Worm (Caenorhabditis elegans) whole organism, L3 larva: ENCODE results near the gene mks-3.

Experiments
- ama-1 ChIP-seq: fragments of 150-350 bp; optimal IDR thresholded peaks from 2 replicates; lab custom pipeline; 2018
- daf-12 ChIP-seq: fragments of 150-350 bp; optimal IDR thresholded peaks from 2 replicates; lab custom pipeline; 2014; ENCODE audit warnings: missing biosample characterization, missing genetic modification reagents, missing genetic modification characterization
- egl-27 ChIP-seq: sonication (generic microtip); optimal IDR thresholded peaks from 4 replicates; lab custom pipeline; 2017; ENCODE audit warnings: missing biosample characterization, missing genetic modification reagents, missing genetic modification characterization
- fkh-10 ChIP-seq: sonication (generic microtip); optimal IDR thresholded peaks from 2 replicates; lab custom pipeline; 2017; ENCODE audit warnings: missing biosample characterization, missing genetic modification reagents, missing genetic modification characterization
- mdl-1 ChIP-seq: fragments of 150-350 bp; optimal IDR thresholded peaks from 2 replicates; lab custom pipeline; 2014; ENCODE audit warnings: missing biosample characterization, missing genetic modification characterization
- nhr-12 ChIP-seq: fragments of 150-350 bp; optimal IDR thresholded peaks from 2 replicates; lab custom pipeline; 2014; ENCODE audit warnings: missing biosample characterization, missing genetic modification characterization
- nhr-23 ChIP-seq: fragments of 150-350 bp; optimal IDR thresholded peaks from 2 replicates; lab custom pipeline; 2014; ENCODE audit warnings: missing biosample characterization, missing genetic modification reagents, missing genetic modification characterization
- nhr-28 ChIP-seq: fragments of 150-350 bp; optimal IDR thresholded peaks from 2 replicates; lab custom pipeline; 2014; ENCODE audit warnings: missing biosample characterization, missing genetic modification characterization
- nhr-76 ChIP-seq: fragments of 150-350 bp; sonication (generic microtip); optimal IDR thresholded peaks from 5 replicates; lab custom pipeline; 2014; ENCODE audit warnings: missing biosample characterization, missing genetic modification characterization
- unc-39 ChIP-seq: sonication (generic microtip); optimal IDR thresholded peaks from 4 replicates; lab custom pipeline; 2017; ENCODE audit warnings: missing biosample characterization, missing genetic modification characterization
- unc-62 ChIP-seq: fragments of 150-350 bp; sonication (generic microtip); optimal IDR thresholded peaks from 4 replicates; lab custom pipeline; 2014; ENCODE audit warnings: missing biosample characterization, missing genetic modification reagents, missing genetic modification characterization
- ztf-11 ChIP-seq: fragments of 150-350 bp; optimal IDR thresholded peaks from 2 replicates; lab custom pipeline; 2014; ENCODE audit warnings: missing biosample characterization, missing genetic modification characterization

- TF ChIP-seq daf-12 (tag; lab: Kevin White, UChicago), result no peak
- TF ChIP-seq mdl-1 (tag; lab: Kevin White, UChicago), result no peak
- TF ChIP-seq nhr-23 (tag; lab: Kevin White, UChicago), result no peak
- TF ChIP-seq unc-39 (tag; lab: Kevin White, UChicago), result no peak
- TF ChIP-seq unc-62 (GFP tag; lab: Kevin White, UChicago), result no peak
- no peak for TF ChIP-seq fkh-10
- TF ChIP-seq ztf-11, result no peak
- no peak for TF ChIP-seq egl-27 (tag; lab: Kevin White, UChicago)
- no peak for TF ChIP-seq nhr-76 (tag; lab: Kevin White, UChicago)
- no peak for TF ChIP-seq nhr-28 (tag; lab: Kevin White, UChicago)
- no peak for TF ChIP-seq nhr-12 (tag; lab: Kevin White, UChicago)
- no peak for TF ChIP-seq ama-1 (lab: Kevin White, UChicago)
These were observed 15.9 kb upstream of the mks-3 start, which contains the start of gene npp-21 for ce11 chrII:7599357-7599756.
